Worm (Caenorhabditis elegans): Measurements from ENCODE around the gene F52D10.4.

Gene F52D10.4

DNA sequence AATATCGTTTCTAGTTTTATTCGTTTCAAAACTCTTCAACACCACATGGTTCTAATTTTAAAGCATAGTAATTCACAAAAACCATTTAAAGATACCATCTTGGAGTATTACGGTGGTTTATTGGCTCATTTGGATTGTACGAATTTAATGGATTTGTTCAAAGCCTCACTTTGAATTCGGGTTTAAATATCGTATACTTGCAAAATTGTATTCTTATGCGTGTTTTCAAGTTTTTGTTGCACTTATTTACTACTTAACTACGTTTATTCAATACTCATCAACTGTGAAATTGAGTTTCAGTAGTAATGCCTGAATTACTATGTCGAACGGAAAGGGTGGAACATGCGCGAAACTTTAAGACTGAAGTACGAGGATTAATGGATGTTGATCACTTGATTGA is 31.9 kb upstream of the F52D10.4 start, which contains the start of gene abts-2:
Gene abts-2, plus strand, starts transcription at position 301 of the 400 bp plus-strand sequence.
- TF ChIP-seq M03D4.4 (tag; optimal IDR thresholded peaks at IDR 0.05) (no peak), ztf-11 (tag; optimal IDR thresholded peaks at IDR 0.05) (no peak), elt-1 (tag; optimal IDR thresholded peaks at IDR 0.05; ENCODE audit: borderline replicate concordance, insufficient read depth) (no peak), unc-120 (tag; optimal IDR thresholded peaks at IDR 0.05; ENCODE audit: poor library complexity, severe bottlenecking) (no peak), nhr-76 (tag; optimal IDR thresholded peaks at IDR 0.05) (no peak), sptf-1 (tag; optimal IDR thresholded peaks at IDR 0.05) (no peak), pha-4 (tag; optimal IDR thresholded peaks at IDR 0.05) (no peak), nhr-237 (tag; optimal IDR thresholded peaks at IDR 0.05) (no peak), snpc-4 (tag; optimal IDR thresholded peaks at IDR 0.05) (no peak), ham-2 (GFP tag; optimal IDR thresholded peaks at IDR 0.05) (no peak), unc-62 (GFP tag; optimal IDR thresholded peaks at IDR 0.05) (no peak), nhr-2 (tag; optimal IDR thresholded peaks at IDR 0.05) (no peak), nhr-28 (tag; optimal IDR thresholded peaks at IDR 0.05) (no peak), mep-1 (tag; optimal IDR thresholded peaks at IDR 0.05) (no peak), bed-3 (GFP tag; optimal IDR thresholded peaks at IDR 0.05) (no peak), cnd-1 (tag; optimal IDR thresholded peaks at IDR 0.05) (no peak), blmp-1 (tag; optimal IDR thresholded peaks at IDR 0.05) (no peak), flh-1 (GFP tag; optimal IDR thresholded peaks at IDR 0.05) (no peak)

DNA sequence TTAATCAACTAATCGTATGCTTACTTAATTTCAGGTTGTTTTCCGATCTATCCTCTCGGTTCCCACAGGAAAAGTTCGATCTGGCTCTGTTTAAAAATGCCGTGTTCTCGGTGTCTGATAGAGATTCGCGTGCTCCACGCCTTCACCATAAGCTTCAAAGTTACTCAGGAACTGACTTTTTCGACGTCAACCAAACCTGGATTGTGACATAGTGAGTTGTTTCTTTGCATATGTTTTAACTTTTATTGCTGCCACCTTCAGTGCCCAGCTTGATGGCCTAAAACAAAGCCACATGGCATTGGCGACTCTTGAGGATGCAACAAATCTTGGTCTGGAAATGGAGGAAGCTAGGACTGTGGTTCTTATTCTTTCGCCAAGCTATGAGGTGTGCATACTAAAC is 31.4 kb upstream of the F52D10.4 start:
- TF ChIP-seq ces-1 (GFP tag; optimal IDR thresholded peaks at IDR 0.05): no peak
- TF ChIP-seq mep-1 (tag; optimal IDR thresholded peaks at IDR 0.05): no peak
- TF ChIP-seq pha-4 (tag; optimal IDR thresholded peaks at IDR 0.05): no peak
- no peak for TF ChIP-seq unc-62 (GFP tag; optimal IDR thresholded peaks at IDR 0.05)

DNA sequence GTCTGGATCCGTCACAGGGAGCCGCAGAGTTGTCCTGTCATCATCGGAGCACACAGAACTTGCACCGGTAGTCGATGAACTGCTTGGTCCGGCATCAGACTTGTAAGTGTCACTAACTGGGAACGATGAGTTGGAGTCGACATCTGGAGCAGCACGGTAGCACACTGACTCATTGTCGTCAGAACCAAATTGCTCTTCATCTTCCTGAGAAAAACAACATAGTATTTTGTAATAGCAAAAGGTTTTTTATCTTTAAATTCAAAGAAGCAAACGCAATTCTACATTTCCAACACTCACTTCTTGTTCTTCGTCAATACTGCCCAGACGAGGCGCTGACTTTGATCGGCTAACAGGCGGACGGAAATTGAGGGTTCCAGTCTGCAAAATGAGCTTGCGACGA is 26.7 kb upstream of the F52D10.4 start:
- no peak for TF ChIP-seq elt-1 (tag; optimal IDR thresholded peaks at IDR 0.05; ENCODE audit: borderline replicate concordance, insufficient read depth)
- no peak for TF ChIP-seq unc-39 (tag; optimal IDR thresholded peaks at IDR 0.05)

DNA sequence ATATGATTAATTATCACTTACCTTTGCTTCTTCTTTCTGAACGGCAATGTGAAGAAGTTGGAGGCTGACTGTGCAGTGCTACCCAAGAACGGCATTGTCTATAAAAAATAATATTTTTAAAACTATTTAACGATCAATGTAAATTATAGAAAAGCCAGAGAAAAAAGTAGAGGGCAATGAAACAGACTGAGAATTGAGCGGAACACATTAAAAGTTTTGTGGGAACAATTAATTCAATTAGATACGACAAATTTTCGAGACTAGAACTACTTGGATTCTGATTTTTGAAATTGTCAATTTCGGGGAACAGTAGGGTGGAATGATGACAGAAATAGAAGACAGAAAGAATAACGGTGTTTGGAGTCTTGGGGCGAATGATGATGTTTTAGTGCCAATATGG is 25.6 kb upstream of the F52D10.4 start, which contains the start of gene F52D10.2:
Gene F52D10.2, minus strand, starts transcription at position 101 of the 400 bp plus-strand sequence.
- TF ChIP-seq bed-3 (GFP tag; optimal IDR thresholded peaks at IDR 0.05): no peak
- TF ChIP-seq lin-32 (GFP tag; optimal IDR thresholded peaks at IDR 0.05): no peak
- TF ChIP-seq ztf-11 (tag; optimal IDR thresholded peaks at IDR 0.05): no peak
- TF ChIP-seq ceh-39 (tag; optimal IDR thresholded peaks at IDR 0.05): no peak
- TF ChIP-seq nhr-76 (tag; optimal IDR thresholded peaks at IDR 0.05): no peak
- no peak for TF ChIP-seq drap-1 (GFP tag; optimal IDR thresholded peaks at IDR 0.05)
- TF ChIP-seq ces-1 (GFP tag; optimal IDR thresholded peaks at IDR 0.05): no peak
- TF ChIP-seq ceh-83 (GFP tag; optimal IDR thresholded peaks at IDR 0.05): no peak
- TF ChIP-seq snpc-4 (tag; optimal IDR thresholded peaks at IDR 0.05): no peak
- no peak for TF ChIP-seq ham-2 (GFP tag; optimal IDR thresholded peaks at IDR 0.05)

DNA sequence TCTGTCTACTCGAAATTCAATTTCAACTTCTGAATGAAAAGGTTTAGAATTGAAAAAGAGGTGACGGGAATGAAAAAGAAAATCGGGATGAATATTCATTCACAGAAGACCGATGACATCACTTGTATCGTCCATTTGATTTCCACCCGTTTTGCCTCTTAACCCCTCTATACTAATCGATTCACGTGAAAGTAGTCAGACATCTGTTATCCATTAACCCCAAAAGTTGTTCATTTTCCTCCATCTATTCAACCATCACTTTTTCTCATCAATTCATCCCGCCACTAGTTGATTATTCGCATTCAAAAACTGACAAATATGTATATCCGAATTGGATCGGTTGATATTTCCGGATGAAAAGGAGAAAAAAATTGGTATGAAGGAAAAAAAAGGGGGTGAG is 24.7 kb upstream of the F52D10.4 start:
- TF ChIP-seq nhr-237 (tag; optimal IDR thresholded peaks at IDR 0.05): no peak
- TF ChIP-seq drap-1 (GFP tag; optimal IDR thresholded peaks at IDR 0.05): no peak
- TF ChIP-seq mep-1 (tag; optimal IDR thresholded peaks at IDR 0.05): no peak
- no peak for TF ChIP-seq ces-1 (GFP tag; optimal IDR thresholded peaks at IDR 0.05)
- TF ChIP-seq lsy-2 (tag; optimal IDR thresholded peaks at IDR 0.05): no peak
- no peak for TF ChIP-seq mab-5 (tag; optimal IDR thresholded peaks at IDR 0.05)
- TF ChIP-seq mls-2 (tag; optimal IDR thresholded peaks at IDR 0.05): no peak
- no peak for TF ChIP-seq tbx-8 (GFP tag; optimal IDR thresholded peaks at IDR 0.05)
- TF ChIP-seq blmp-1 (tag; optimal IDR thresholded peaks at IDR 0.05): no peak
- no peak for TF ChIP-seq sptf-1 (tag; optimal IDR thresholded peaks at IDR 0.05)
- TF ChIP-seq nhr-2 (tag; optimal IDR thresholded peaks at IDR 0.05): no peak
- TF ChIP-seq unc-120 (tag; optimal IDR thresholded peaks at IDR 0.05; ENCODE audit: poor library complexity, severe bottlenecking): no peak
- TF ChIP-seq unc-39 (tag; optimal IDR thresholded peaks at IDR 0.05): no peak
- TF ChIP-seq zip-8 (tag; optimal IDR thresholded peaks at IDR 0.05): no peak
- no peak for TF ChIP-seq sem-2 (GFP tag; optimal IDR thresholded peaks at IDR 0.05)
- TF ChIP-seq elt-3 (tag; optimal IDR thresholded peaks at IDR 0.05): no peak
- no peak for TF ChIP-seq lin-13 (tag; optimal IDR thresholded peaks at IDR 0.05)
- no peak for TF ChIP-seq M03D4.4 (tag; optimal IDR thresholded peaks at IDR 0.05)
